Worm (Caenorhabditis elegans) whole organism, L2 larva: ENCODE results near the gene C05B5.16.

Experiments used
- C34F6.9 ChIP-seq: fragments of 150-350 bp; optimal IDR thresholded peaks from 2 replicates; lab custom pipeline; 2014; ENCODE audit warnings: missing biosample characterization, missing genetic modification characterization
- Y55F3AM.14 ChIP-seq: fragments of 200-800 bp; sonication (Bioruptor generic); optimal IDR thresholded peaks from 2 replicates; lab custom pipeline; 2018; ENCODE audit warnings: mild to moderate bottlenecking, missing genetic modification characterization, missing compliant biosample characterization
- ZK546.5 ChIP-seq: sonication (generic microtip); optimal IDR thresholded peaks from 2 replicates; lab custom pipeline; 2017; ENCODE audit warnings: missing biosample characterization, missing genetic modification characterization
- alr-1 ChIP-seq: fragments of 150-350 bp; optimal IDR thresholded peaks from 2 replicates; lab custom pipeline; 2014; ENCODE audit warnings: missing biosample characterization, missing genetic modification characterization
- aly-2 ChIP-seq: fragments of 150-350 bp; optimal IDR thresholded peaks from 2 replicates; lab custom pipeline; 2014; ENCODE audit warnings: missing biosample characterization, missing genetic modification characterization
- ceh-16 ChIP-seq: fragments of 150-350 bp; optimal IDR thresholded peaks from 2 replicates; lab custom pipeline; 2014; ENCODE audit warnings: missing biosample characterization, missing genetic modification characterization
- ceh-82 ChIP-seq: fragments of 150-350 bp; optimal IDR thresholded peaks from 2 replicates; lab custom pipeline; 2014; ENCODE audit warnings: missing biosample characterization, missing genetic modification characterization
- crh-2 ChIP-seq: sonication (generic microtip); optimal IDR thresholded peaks from 2 replicates; lab custom pipeline; 2017; ENCODE audit warnings: missing biosample characterization, missing genetic modification characterization
- dmd-4 ChIP-seq: sonication (generic microtip); optimal IDR thresholded peaks from 2 replicates; lab custom pipeline; 2017; ENCODE audit warnings: missing biosample characterization, missing genetic modification characterization
- egl-27 ChIP-seq: sonication (generic microtip); optimal IDR thresholded peaks from 3 replicates; lab custom pipeline; 2017; ENCODE audit warnings: missing biosample characterization, missing genetic modification reagents, missing genetic modification characterization
- elt-1 ChIP-seq: fragments of 150-350 bp; optimal IDR thresholded peaks from 2 replicates; lab custom pipeline; 2014; ENCODE audit warnings: missing biosample characterization, missing genetic modification characterization
- fos-1 ChIP-seq: fragments of 150-350 bp; optimal IDR thresholded peaks from 2 replicates; lab custom pipeline; 2014; ENCODE audit warnings: missing biosample characterization, missing genetic modification characterization
- gmeb-1 ChIP-seq: fragments of 150-350 bp; optimal IDR thresholded peaks from 2 replicates; lab custom pipeline; 2014; ENCODE audit warnings: missing biosample characterization, missing genetic modification characterization
- lin-11 ChIP-seq: fragments of 150-350 bp; sonication (generic microtip); optimal IDR thresholded peaks from 2 replicates; lab custom pipeline; 2014; ENCODE audit warnings: missing biosample characterization, missing genetic modification characterization, inconsistent platforms, mixed read lengths
- lin-39 ChIP-seq: fragments of 150-350 bp; optimal IDR thresholded peaks from 2 replicates; lab custom pipeline; 2014; ENCODE audit warnings: missing biosample characterization, missing genetic modification reagents, missing genetic modification characterization
- lsy-2 ChIP-seq, 2 experiments: fragments of 150-350 bp in 1 of 2; sonication (generic microtip) in 1 of 2; optimal IDR thresholded peaks; 2 replicates each; lab custom pipeline; 2014 to 2017; ENCODE audit warnings: missing biosample characterization in 2 of 2, missing genetic modification characterization in 2 of 2
- mab-5 ChIP-seq: fragments of 150-350 bp; optimal IDR thresholded peaks from 2 replicates; lab custom pipeline; 2014; ENCODE audit warnings: missing biosample characterization, missing genetic modification characterization
- mbf-1 ChIP-seq: sonication (generic microtip); optimal IDR thresholded peaks from 2 replicates; lab custom pipeline; 2017; ENCODE audit warnings: missing biosample characterization, missing genetic modification characterization
- mdl-1 ChIP-seq, 2 experiments: fragments of 150-350 bp in 1 of 2; sonication (generic microtip) in 1 of 2; optimal IDR thresholded peaks; 2 replicates each; lab custom pipeline; 2017; ENCODE audit warnings: missing biosample characterization in 2 of 2, missing genetic modification characterization in 2 of 2
- nhr-11 ChIP-seq: fragments of 150-350 bp; optimal IDR thresholded peaks from 2 replicates; lab custom pipeline; 2014; ENCODE audit warnings: missing biosample characterization, missing genetic modification characterization
- nhr-12 ChIP-seq: fragments of 150-350 bp; optimal IDR thresholded peaks from 2 replicates; lab custom pipeline; 2014; ENCODE audit warnings: missing biosample characterization, missing genetic modification characterization
- nhr-21 ChIP-seq: fragments of 150-350 bp; optimal IDR thresholded peaks from 2 replicates; lab custom pipeline; 2014; ENCODE audit warnings: missing biosample characterization, missing genetic modification characterization
- nhr-23 ChIP-seq: fragments of 150-350 bp; optimal IDR thresholded peaks from 2 replicates; lab custom pipeline; 2014; ENCODE audit warnings: missing biosample characterization, missing genetic modification reagents, missing genetic modification characterization
- nhr-237 ChIP-seq: fragments of 150-350 bp; optimal IDR thresholded peaks from 2 replicates; lab custom pipeline; 2014; ENCODE audit warnings: missing biosample characterization, missing genetic modification characterization
- nhr-6 ChIP-seq: fragments of 150-350 bp; optimal IDR thresholded peaks from 2 replicates; lab custom pipeline; 2014; ENCODE audit warnings: missing biosample characterization, missing genetic modification characterization
- nhr-77 ChIP-seq: fragments of 150-350 bp; optimal IDR thresholded peaks from 2 replicates; lab custom pipeline; 2014; ENCODE audit warnings: missing biosample characterization, missing genetic modification characterization
- peb-1 ChIP-seq: fragments of 150-350 bp; optimal IDR thresholded peaks from 2 replicates; lab custom pipeline; 2014; ENCODE audit warnings: missing biosample characterization, missing genetic modification characterization
- skn-1 ChIP-seq: sonication (generic microtip); optimal IDR thresholded peaks from 2 replicates; lab custom pipeline; 2017; ENCODE audit warnings: missing biosample characterization, missing genetic modification characterization
- sma-3 ChIP-seq: sonication (generic microtip); optimal IDR thresholded peaks from 2 replicates; lab custom pipeline; 2016; ENCODE audit warnings: missing genetic modification reagents, missing genetic modification characterization, missing compliant biosample characterization
- sma-9 ChIP-seq, 2 experiments: fragments of 150-350 bp in 1 of 2; sonication (generic microtip) in 1 of 2; optimal IDR thresholded peaks; 2 replicates each; lab custom pipeline; 2014 to 2016; ENCODE audit warnings: missing genetic modification characterization in 2 of 2, mild to moderate bottlenecking in 1 of 2, missing biosample characterization in 1 of 2, missing compliant biosample characterization in 1 of 2, missing genetic modification reagents in 1 of 2, moderate library complexity in 1 of 2
- unc-39 ChIP-seq: fragments of 150-350 bp; optimal IDR thresholded peaks from 2 replicates; lab custom pipeline; 2014; ENCODE audit warnings: missing biosample characterization, missing genetic modification characterization
- unc-55 ChIP-seq: fragments of 150-350 bp; sonication (generic microtip); optimal IDR thresholded peaks from 3 replicates; lab custom pipeline; 2014; ENCODE audit warnings: missing biosample characterization, missing genetic modification reagents, missing genetic modification characterization
- unc-62 ChIP-seq: fragments of 150-350 bp; optimal IDR thresholded peaks from 2 replicates; lab custom pipeline; 2014; ENCODE audit warnings: missing biosample characterization, missing genetic modification reagents, missing genetic modification characterization
- zag-1 ChIP-seq: fragments of 150-350 bp; optimal IDR thresholded peaks from 2 replicates; lab custom pipeline; 2014; ENCODE audit warnings: missing biosample characterization, missing genetic modification characterization
- ztf-11 ChIP-seq: sonication (generic microtip); optimal IDR thresholded peaks from 2 replicates; lab custom pipeline; 2017; ENCODE audit warnings: missing biosample characterization, missing genetic modification characterization
- ztf-4 ChIP-seq: fragments of 150-350 bp; optimal IDR thresholded peaks from 2 replicates; lab custom pipeline; 2014; ENCODE audit warnings: missing biosample characterization, missing genetic modification characterization

The C05B5.16 gene

DNA sequence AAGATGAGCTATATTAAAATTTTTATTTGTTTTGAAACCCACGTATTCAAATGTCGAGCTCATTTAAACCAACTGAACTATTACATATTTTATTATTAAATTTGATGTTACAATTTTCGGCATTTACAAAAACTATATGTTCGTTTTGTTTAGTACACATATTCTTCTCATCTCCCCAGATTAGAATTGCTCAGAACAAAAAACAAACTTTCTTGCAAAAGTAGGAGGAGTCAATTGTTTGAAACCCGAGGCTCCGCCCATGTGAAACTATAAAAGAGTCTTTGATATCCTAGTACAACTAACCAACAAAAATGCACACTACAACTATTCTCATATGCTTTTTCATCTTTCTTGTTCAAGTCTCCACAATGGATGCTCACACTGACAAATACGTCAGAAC, 13.8 kb downstream of the C05B5.16 start, which contains the start of gene ins-22:
TSS of gene ins-22 (plus strand) at position 301 of the 400 bp plus-strand sequence.
- TF ChIP-seq nhr-237 (tag; lab: Kevin White, UChicago): no peak
- no peak for TF ChIP-seq lin-39 (tag; lab: Kevin White, UChicago)
- TF ChIP-seq nhr-12 (tag; lab: Kevin White, UChicago): no peak
- TF ChIP-seq Y55F3AM.14 (GFP tag; lab: Kevin White, UChicago): no peak
- TF ChIP-seq ZK546.5 (tag; lab: Kevin White, UChicago): no peak
- no peak for TF ChIP-seq nhr-77
- no peak for TF ChIP-seq gmeb-1
- no peak for TF ChIP-seq aly-2 (tag; lab: Kevin White, UChicago)
- TF ChIP-seq crh-2: no peak
- no peak for TF ChIP-seq ztf-11 (tag; lab: Kevin White, UChicago)
- no peak for TF ChIP-seq skn-1

DNA sequence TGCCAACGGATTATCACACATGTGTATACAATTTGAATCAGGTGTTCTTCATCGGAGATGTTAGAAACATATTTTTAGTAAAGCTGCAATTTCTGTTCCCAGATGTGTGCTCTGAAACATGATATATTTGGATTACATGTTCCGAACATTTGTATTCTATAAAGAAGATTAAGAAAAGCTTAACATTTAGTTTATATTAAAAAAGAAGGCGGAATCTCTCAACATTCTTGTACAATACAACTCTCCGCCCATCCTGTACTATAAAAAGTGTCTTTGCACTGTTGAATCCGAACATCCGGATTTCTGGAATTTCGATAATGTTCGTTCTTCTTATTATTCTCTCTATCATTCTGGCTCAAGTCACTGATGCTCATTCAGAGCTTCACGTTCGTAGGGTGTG, 15.7 kb downstream of the C05B5.16 start, which contains the start of gene ins-23:
TSS of gene ins-23 (plus strand) at position 301 of the 400 bp plus-strand sequence.
- TF ChIP-seq crh-2 (no peak), ztf-4 (no peak)

- no peak for TF ChIP-seq nhr-21
- no peak for TF ChIP-seq mdl-1 (tag; optimal IDR thresholded peaks at IDR 0.05; lab: Kevin White, UChicago)
- no peak for TF ChIP-seq dmd-4 (tag; lab: Kevin White, UChicago)
- no peak for TF ChIP-seq zag-1 (tag; lab: Kevin White, UChicago)
- no peak for TF ChIP-seq ztf-11 (tag; lab: Kevin White, UChicago)
- TF ChIP-seq nhr-23 (tag; lab: Kevin White, UChicago): no peak
- TF ChIP-seq gmeb-1: no peak
Measured at ce11 chrIII:10030549-10030948, 18.3 kb downstream of the C05B5.16 start, which contains the start of gene M04D8.4. TSS of gene M04D8.4 (minus strand) at chrIII:10030649.

DNA sequence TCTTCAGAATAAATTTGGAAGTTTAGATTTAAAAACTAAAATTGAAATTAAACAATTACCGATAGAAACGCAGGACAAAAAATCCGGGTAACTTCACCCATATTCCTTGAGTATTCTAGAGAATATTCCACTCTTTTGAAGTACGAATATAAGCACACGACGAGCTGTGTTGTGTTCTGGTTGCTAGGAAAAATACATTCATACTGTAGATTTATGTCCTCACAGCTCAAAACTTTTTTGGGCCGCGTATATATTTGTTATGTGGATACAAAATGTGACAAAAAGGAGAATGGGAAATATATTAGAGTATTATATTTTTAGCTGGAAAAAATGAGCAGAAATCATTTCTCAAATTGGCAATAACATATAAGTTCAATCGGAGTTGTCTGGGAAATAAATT, 21.0 kb downstream of the C05B5.16 start, which contains the start of gene M04D8.5:
TSS of gene M04D8.5 (minus strand) at position 101 of the 400 bp plus-strand sequence.
- no peak for TF ChIP-seq ceh-82 (tag; lab: Kevin White, UChicago)
- no peak for TF ChIP-seq mdl-1 (tag; optimal IDR thresholded peaks at IDR 0.05; lab: Kevin White, UChicago)
- no peak for TF ChIP-seq dmd-4 (tag; lab: Kevin White, UChicago)
- no peak for TF ChIP-seq nhr-12 (tag; lab: Kevin White, UChicago)
- no peak for TF ChIP-seq alr-1 (tag; lab: Kevin White, UChicago)
- TF ChIP-seq unc-62: no peak
- no peak for TF ChIP-seq ceh-16 (tag; lab: Kevin White, UChicago)
- TF ChIP-seq nhr-6 (tag; lab: Kevin White, UChicago): no peak
- TF ChIP-seq ztf-11 (tag; lab: Kevin White, UChicago): no peak
- no peak for TF ChIP-seq lin-11 (tag; lab: Kevin White, UChicago)
- no peak for TF ChIP-seq mbf-1
- TF ChIP-seq ZK546.5 (tag; lab: Kevin White, UChicago): no peak
- TF ChIP-seq lin-39 (tag; lab: Kevin White, UChicago): no peak
- no peak for TF ChIP-seq nhr-11 (tag; lab: Kevin White, UChicago)
- TF ChIP-seq fos-1 (tag; lab: Kevin White, UChicago): no peak
- no peak for TF ChIP-seq nhr-21
- TF ChIP-seq unc-55 (GFP tag; lab: Kevin White, UChicago): no peak
- TF ChIP-seq egl-27 (tag; lab: Kevin White, UChicago): no peak
- TF ChIP-seq sma-9 (GFP tag; optimal IDR thresholded peaks at IDR 0.05; lab: Kevin White, UChicago): no peak
- TF ChIP-seq sma-9 (tag; optimal IDR thresholded peaks at IDR 0.05; lab: Kevin White, UChicago): no peak
- no peak for TF ChIP-seq sma-3

DNA sequence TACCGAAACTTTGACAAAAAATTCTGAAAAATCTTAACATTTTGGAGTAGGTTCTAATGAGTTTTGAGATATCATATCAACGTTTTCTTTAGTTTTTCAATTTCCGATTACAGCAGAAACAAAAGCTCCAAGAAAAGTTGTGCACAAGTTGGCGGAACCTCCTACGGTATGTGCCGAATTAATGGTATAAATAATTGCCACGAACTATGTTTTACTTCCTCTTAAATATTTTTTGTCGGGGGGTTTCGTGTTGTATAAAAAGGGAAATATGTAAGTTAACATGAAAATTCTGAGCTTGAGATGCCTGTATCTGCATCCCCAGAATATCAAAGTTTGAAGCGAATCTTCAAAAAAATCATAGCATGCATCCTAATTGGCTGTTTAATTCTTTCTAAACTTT, 21.6 kb downstream of the C05B5.16 start, which contains the start of gene M04D8.8:
TSS of gene M04D8.8 (plus strand) at position 301 of the 400 bp plus-strand sequence.
- TF ChIP-seq Y55F3AM.14 (GFP tag; lab: Kevin White, UChicago) (no peak), dmd-4 (tag; lab: Kevin White, UChicago) (no peak), ztf-11 (tag; lab: Kevin White, UChicago) (no peak), lsy-2 (tag; optimal IDR thresholded peaks at IDR 0.05; lab: Kevin White, UChicago) (no peak), ceh-16 (tag; lab: Kevin White, UChicago) (no peak), elt-1 (no peak), unc-39 (tag; lab: Kevin White, UChicago) (no peak), lin-39 (tag; lab: Kevin White, UChicago) (no peak), mab-5 (tag; lab: Kevin White, UChicago) (no peak), nhr-6 (tag; lab: Kevin White, UChicago) (no peak), ceh-82 (tag; lab: Kevin White, UChicago) (no peak), unc-55 (GFP tag; lab: Kevin White, UChicago) (no peak), lin-11 (tag; lab: Kevin White, UChicago) (no peak), nhr-23 (tag; lab: Kevin White, UChicago) (no peak), peb-1 (no peak), nhr-12 (tag; lab: Kevin White, UChicago) (no peak), nhr-237 (tag; lab: Kevin White, UChicago) (no peak), mbf-1 (no peak), C34F6.9 (tag; lab: Kevin White, UChicago) (no peak), nhr-77 (no peak)
